Worm (Caenorhabditis elegans) whole organism, L3 larva: ENCODE results near the gene T13C5.9.
A peak's percentile ranks its signal among the peaks of the same experiment; 100 is the strongest.

Experiments used
- ZK546.5 ChIP-seq: sonication (generic microtip); optimal IDR thresholded peaks from 2 replicates; lab custom pipeline; 2017; ENCODE audit warnings: missing biosample characterization, missing genetic modification characterization
- aly-2 ChIP-seq: fragments of 150-350 bp; optimal IDR thresholded peaks from 2 replicates; lab custom pipeline; 2014; ENCODE audit warnings: missing biosample characterization, missing genetic modification characterization
- ama-1 ChIP-seq: fragments of 150-350 bp; optimal IDR thresholded peaks from 2 replicates; lab custom pipeline; 2018
- ceh-16 ChIP-seq: sonication (generic microtip); optimal IDR thresholded peaks from 2 replicates; lab custom pipeline; 2017; ENCODE audit warnings: missing biosample characterization, missing genetic modification characterization
- ceh-82 ChIP-seq: fragments of 150-350 bp; optimal IDR thresholded peaks from 2 replicates; lab custom pipeline; 2014; ENCODE audit warnings: missing biosample characterization, missing genetic modification characterization
- ceh-9 ChIP-seq: sonication (generic microtip); optimal IDR thresholded peaks from 2 replicates; lab custom pipeline; 2018; ENCODE audit warnings: missing biosample characterization, missing genetic modification characterization
- elt-2 ChIP-seq: sonication (generic microtip); optimal IDR thresholded peaks from 2 replicates; lab custom pipeline; 2016; ENCODE audit warnings: missing genetic modification reagents, mild to moderate bottlenecking, missing genetic modification characterization, missing compliant biosample characterization
- elt-3 ChIP-seq, 3 experiments: fragments of 150-350 bp in 1 of 3; sonication (generic microtip) in 2 of 3; optimal IDR thresholded peaks; 2 replicates in 2 of 3; 4 replicates in 1 of 3; lab custom pipeline; 2014 to 2017; ENCODE audit warnings: missing biosample characterization in 3 of 3, missing genetic modification characterization in 3 of 3
- eor-1 ChIP-seq, 2 experiments: fragments of 150-350 bp; optimal IDR thresholded peaks; 2 replicates each; lab custom pipeline; 2014 to 2018; ENCODE audit warnings: missing biosample characterization in 2 of 2, missing genetic modification characterization in 2 of 2
- lin-15B ChIP-seq: fragments of 150-350 bp; optimal IDR thresholded peaks from 2 replicates; lab custom pipeline; 2014; ENCODE audit warnings: missing biosample characterization, missing genetic modification characterization
- lin-39 ChIP-seq: fragments of 150-350 bp; optimal IDR thresholded peaks from 2 replicates; lab custom pipeline; 2018; ENCODE audit warnings: missing biosample characterization, missing genetic modification reagents, missing genetic modification characterization
- mml-1 ChIP-seq: fragments of 150-350 bp; sonication (generic microtip); optimal IDR thresholded peaks from 3 replicates; lab custom pipeline; 2014; ENCODE audit warnings: missing biosample characterization, missing genetic modification characterization
- nfya-1 ChIP-seq: sonication (generic microtip); optimal IDR thresholded peaks from 2 replicates; lab custom pipeline; 2017; ENCODE audit warnings: missing genetic modification characterization, mild to moderate bottlenecking, missing compliant biosample characterization, antibody characterized with exemption, moderate library complexity; ENCODE audit not compliant: insufficient read depth
- nhr-11 ChIP-seq: fragments of 150-350 bp; optimal IDR thresholded peaks from 2 replicates; lab custom pipeline; 2014; ENCODE audit warnings: missing biosample characterization, missing genetic modification characterization
- nhr-12 ChIP-seq: fragments of 150-350 bp; optimal IDR thresholded peaks from 2 replicates; lab custom pipeline; 2014; ENCODE audit warnings: missing biosample characterization, missing genetic modification characterization
- nhr-23 ChIP-seq: fragments of 150-350 bp; optimal IDR thresholded peaks from 2 replicates; lab custom pipeline; 2014; ENCODE audit warnings: missing biosample characterization, missing genetic modification reagents, missing genetic modification characterization
- nhr-237 ChIP-seq: fragments of 150-350 bp; optimal IDR thresholded peaks from 2 replicates; lab custom pipeline; 2014; ENCODE audit warnings: missing biosample characterization, missing genetic modification characterization
- nhr-43 ChIP-seq: sonication (generic microtip); optimal IDR thresholded peaks from 2 replicates; lab custom pipeline; 2016; ENCODE audit warnings: mild to moderate bottlenecking, missing genetic modification characterization, missing compliant biosample characterization; ENCODE audit not compliant: poor library complexity, severe bottlenecking
- nhr-67 ChIP-seq: fragments of 150-350 bp; optimal IDR thresholded peaks from 2 replicates; lab custom pipeline; 2014; ENCODE audit warnings: missing biosample characterization, missing genetic modification characterization
- nhr-76 ChIP-seq: fragments of 150-350 bp; sonication (generic microtip); optimal IDR thresholded peaks from 5 replicates; lab custom pipeline; 2014; ENCODE audit warnings: missing biosample characterization, missing genetic modification characterization
- pha-4 ChIP-seq: fragments of 150-350 bp; optimal IDR thresholded peaks from 2 replicates; lab custom pipeline; 2014; ENCODE audit warnings: missing biosample characterization, missing genetic modification reagents, missing genetic modification characterization
- pqm-1 ChIP-seq: fragments of 150-350 bp; optimal IDR thresholded peaks from 2 replicates; lab custom pipeline; 2017; ENCODE audit warnings: missing biosample characterization, missing genetic modification characterization, inconsistent platforms
- sea-2 ChIP-seq: fragments of 150-350 bp; sonication (generic microtip); optimal IDR thresholded peaks from 4 replicates; lab custom pipeline; 2014; ENCODE audit warnings: missing biosample characterization, missing genetic modification reagents, missing genetic modification characterization
- skn-1 ChIP-seq: fragments of 150-350 bp; optimal IDR thresholded peaks from 2 replicates; lab custom pipeline; 2014; ENCODE audit warnings: missing biosample characterization, missing genetic modification characterization
- snpc-4 ChIP-seq: fragments of 150-350 bp; optimal IDR thresholded peaks from 2 replicates; lab custom pipeline; 2014; ENCODE audit warnings: missing biosample characterization, missing genetic modification characterization
- tbx-2 ChIP-seq: sonication (generic microtip); optimal IDR thresholded peaks from 2 replicates; lab custom pipeline; 2016; ENCODE audit warnings: mild to moderate bottlenecking, missing genetic modification characterization, missing compliant biosample characterization
- unc-39 ChIP-seq: sonication (generic microtip); optimal IDR thresholded peaks from 4 replicates; lab custom pipeline; 2017; ENCODE audit warnings: missing biosample characterization, missing genetic modification characterization
- unc-62 ChIP-seq: fragments of 150-350 bp; sonication (generic microtip); optimal IDR thresholded peaks from 4 replicates; lab custom pipeline; 2014; ENCODE audit warnings: missing biosample characterization, missing genetic modification reagents, missing genetic modification characterization
- zag-1 ChIP-seq: fragments of 150-350 bp; optimal IDR thresholded peaks from 2 replicates; lab custom pipeline; 2014; ENCODE audit warnings: missing biosample characterization, missing genetic modification characterization
- ztf-11 ChIP-seq: fragments of 150-350 bp; optimal IDR thresholded peaks from 2 replicates; lab custom pipeline; 2014; ENCODE audit warnings: missing biosample characterization, missing genetic modification characterization
- ztf-4 ChIP-seq: fragments of 150-350 bp; optimal IDR thresholded peaks from 2 replicates; lab custom pipeline; 2014; ENCODE audit warnings: missing biosample characterization, missing genetic modification characterization

Gene T13C5.9

DNA sequence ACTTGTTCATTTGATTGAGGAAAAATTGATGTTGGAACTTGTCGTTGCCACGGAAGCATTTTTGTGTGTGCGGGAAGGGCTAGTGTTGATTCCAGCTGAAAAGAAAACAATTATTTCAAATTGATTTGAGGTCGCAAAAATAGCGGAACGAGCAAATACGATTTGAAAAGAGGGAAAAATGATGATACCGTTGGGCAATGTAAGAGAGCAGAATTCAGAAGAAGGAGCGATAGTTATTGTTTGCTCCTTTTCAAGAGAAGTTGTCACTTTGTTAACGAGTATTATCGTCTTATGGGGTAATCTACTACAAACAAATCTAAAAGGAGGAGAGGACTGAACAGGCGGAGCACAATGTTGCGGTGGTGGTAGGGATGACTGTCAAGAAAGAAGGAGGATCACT, 29.6 kb upstream of the T13C5.9 start, which contains the start of gene odd-2:
Gene odd-2 (minus strand): TSS at position 101 of the 400 bp plus-strand sequence.
- TF ChIP-seq ceh-9 (tag; lab: Kevin White, UChicago) = no peak
- no peak for TF ChIP-seq skn-1
- no peak for TF ChIP-seq nhr-67 (tag; lab: Kevin White, UChicago)
- no peak for TF ChIP-seq mml-1 (tag; lab: Kevin White, UChicago)
- no peak for TF ChIP-seq eor-1 (tag; optimal IDR thresholded peaks at IDR 0.05; lab: Kevin White, UChicago)
- TF ChIP-seq nhr-43 (tag; lab: Kevin White, UChicago) = no peak
- no peak for TF ChIP-seq ztf-11 (tag; lab: Kevin White, UChicago)
- TF ChIP-seq lin-15B (tag; lab: Kevin White, UChicago) = no peak
- TF ChIP-seq nhr-11 = no peak
- TF ChIP-seq unc-62 (GFP tag; lab: Kevin White, UChicago) = no peak
- no peak for TF ChIP-seq ama-1 (lab: Kevin White, UChicago)
- TF ChIP-seq ceh-82 = no peak
- TF ChIP-seq ztf-4 (tag; lab: Kevin White, UChicago) = no peak
- TF ChIP-seq pha-4 = no peak
- TF ChIP-seq ZK546.5 = no peak

ce11 chrX:6162037-6162436, 28.0 kb upstream of the T13C5.9 start:
- TF ChIP-seq nfya-1 (tag; lab: Kevin White, UChicago) (peak; percentile 47), unc-39 (tag; lab: Kevin White, UChicago) (no peak)

DNA sequence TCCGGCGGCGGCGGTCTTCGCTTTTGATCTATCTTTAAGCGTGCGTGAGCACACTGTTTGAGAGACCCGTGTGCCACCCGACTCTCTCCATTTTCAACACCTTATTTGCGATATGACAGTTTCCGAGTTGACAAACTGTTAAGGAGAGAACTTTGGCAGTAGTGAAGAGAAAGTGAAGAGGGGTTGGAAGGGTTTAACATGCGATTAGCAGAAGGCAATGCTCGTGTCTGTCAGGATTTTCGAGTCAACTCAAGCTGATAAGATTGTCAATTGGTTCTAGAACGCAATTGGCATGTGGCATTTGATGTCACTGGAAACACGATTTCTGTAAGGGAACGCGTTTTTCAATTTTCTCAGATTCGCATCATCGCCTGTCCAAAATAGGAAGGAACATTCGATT, 22.7 kb upstream of the T13C5.9 start:
- TF ChIP-seq zag-1 (tag; lab: Kevin White, UChicago) = no peak
- TF ChIP-seq ztf-4 (tag; lab: Kevin White, UChicago) = no peak
- peak; percentile 61 for TF ChIP-seq elt-2 (tag; lab: Kevin White, UChicago)
- TF ChIP-seq elt-3 (tag; optimal IDR thresholded peaks at IDR 0.05; lab: Kevin White, UChicago) = no peak
- TF ChIP-seq lin-15B (tag; lab: Kevin White, UChicago) = no peak
- no peak for TF ChIP-seq snpc-4 (tag; lab: Kevin White, UChicago)
- no peak for TF ChIP-seq tbx-2 (tag; lab: Kevin White, UChicago)

DNA sequence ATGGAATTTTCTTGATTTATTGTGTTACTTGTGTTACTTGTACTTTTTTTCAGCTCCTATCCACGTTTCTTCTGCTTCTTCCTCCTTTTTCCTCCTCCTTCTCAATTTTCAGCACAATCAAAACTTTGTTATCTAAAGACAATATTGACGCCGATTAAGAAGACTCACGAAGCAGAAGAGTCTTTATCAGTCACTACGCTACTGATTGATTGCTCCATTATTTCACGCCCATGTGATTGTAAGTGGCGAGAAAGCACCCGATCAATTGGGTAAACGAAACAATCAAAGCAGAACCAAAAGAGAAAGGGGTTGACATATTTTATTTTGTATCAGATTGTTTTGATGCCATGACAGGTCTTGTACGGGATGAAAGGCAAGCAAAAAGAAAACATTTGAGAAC, 20.8 kb upstream of the T13C5.9 start, which contains the start of gene T25B2.2:
Gene T25B2.2 (plus strand): TSS at position 392 of the 400 bp plus-strand sequence.
- peak; percentile 86 for TF ChIP-seq elt-2 (tag; lab: Kevin White, UChicago)
- TF ChIP-seq pqm-1 (tag; lab: Kevin White, UChicago) = peak; percentile 42
- TF ChIP-seq zag-1 (tag; lab: Kevin White, UChicago) = no peak

DNA sequence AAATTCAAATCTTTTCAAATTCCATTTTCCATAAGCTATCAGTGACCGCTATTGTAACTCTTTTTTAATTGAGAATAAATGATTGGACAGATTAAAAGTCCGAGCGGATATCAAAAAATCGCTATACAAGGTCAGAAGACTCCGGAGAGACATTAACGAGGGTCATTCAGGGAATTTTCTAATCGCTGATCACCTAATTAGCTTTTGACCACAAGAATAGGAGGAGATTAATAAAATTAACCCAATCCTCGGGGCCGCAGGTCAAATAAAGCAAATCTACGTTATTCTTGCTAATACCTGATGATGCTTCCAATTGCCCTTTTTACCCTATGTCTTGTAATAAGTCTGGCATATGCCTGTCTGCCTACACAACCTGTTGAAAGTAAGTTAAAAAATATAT, 16.4 kb upstream of the T13C5.9 start, which contains the start of gene T25B2.1:
Gene T25B2.1 (plus strand): TSS at position 301 of the 400 bp plus-strand sequence.
- TF ChIP-seq nhr-23 (tag; lab: Kevin White, UChicago) (no peak), ceh-16 (tag; lab: Kevin White, UChicago) (no peak), nhr-76 (no peak), nhr-237 (tag; lab: Kevin White, UChicago) (no peak), ztf-11 (tag; lab: Kevin White, UChicago) (no peak), ceh-9 (tag; lab: Kevin White, UChicago) (no peak), lin-39 (tag; lab: Kevin White, UChicago) (no peak), nhr-12 (tag; lab: Kevin White, UChicago) (no peak)

ce11 chrX:6175829-6176228, 14.2 kb upstream of the T13C5.9 start, which contains the start of gene T25B2.3:
TSS of gene T25B2.3 (plus strand) at chrX:6176129.
- TF ChIP-seq sea-2 (GFP tag; lab: Kevin White, UChicago) (no peak), ceh-82 (no peak), nhr-12 (tag; lab: Kevin White, UChicago) (no peak), tbx-2 (tag; lab: Kevin White, UChicago) (no peak), aly-2 (tag; lab: Kevin White, UChicago) (no peak), nhr-23 (tag; lab: Kevin White, UChicago) (no peak)
